Worm (Caenorhabditis elegans): Measurements from ENCODE around the gene C54F6.15.

C54F6.15 gene

DNA sequence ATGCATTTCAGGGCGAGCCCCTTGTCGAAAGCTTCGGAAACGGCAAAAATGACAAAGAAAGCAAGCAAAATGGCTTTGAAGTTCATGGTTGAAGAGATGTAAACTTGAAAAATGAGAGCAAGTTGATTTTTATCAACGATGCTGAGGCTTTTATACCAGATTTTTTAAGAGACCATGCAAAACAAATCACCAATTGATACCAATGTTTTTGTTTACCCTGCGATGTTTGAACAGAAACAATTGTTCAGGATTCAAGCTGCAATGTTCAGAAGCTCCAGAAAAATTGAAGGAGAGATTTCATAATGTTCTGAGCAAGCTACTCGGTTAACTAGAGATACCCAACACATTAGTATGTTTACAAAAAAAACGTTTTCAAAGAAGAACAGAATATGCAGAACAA, at the start of gene C54F6.15:
Gene C54F6.15 (minus strand): TSS at position 101 of the 400 bp plus-strand sequence.
- no peak for TF ChIP-seq zip-5 (tag; optimal IDR thresholded peaks at IDR 0.05)
- TF ChIP-seq hlh-6 (tag; optimal IDR thresholded peaks at IDR 0.05), result no peak
- TF ChIP-seq ceh-31 (tag; optimal IDR thresholded peaks at IDR 0.05), result no peak
- no peak for TF ChIP-seq gmeb-2 (tag; optimal IDR thresholded peaks at IDR 0.05)
- no peak for TF ChIP-seq tbx-7 (tag; optimal IDR thresholded peaks at IDR 0.05)
- no peak for TF ChIP-seq ceh-18 (tag; optimal IDR thresholded peaks at IDR 0.05)

DNA sequence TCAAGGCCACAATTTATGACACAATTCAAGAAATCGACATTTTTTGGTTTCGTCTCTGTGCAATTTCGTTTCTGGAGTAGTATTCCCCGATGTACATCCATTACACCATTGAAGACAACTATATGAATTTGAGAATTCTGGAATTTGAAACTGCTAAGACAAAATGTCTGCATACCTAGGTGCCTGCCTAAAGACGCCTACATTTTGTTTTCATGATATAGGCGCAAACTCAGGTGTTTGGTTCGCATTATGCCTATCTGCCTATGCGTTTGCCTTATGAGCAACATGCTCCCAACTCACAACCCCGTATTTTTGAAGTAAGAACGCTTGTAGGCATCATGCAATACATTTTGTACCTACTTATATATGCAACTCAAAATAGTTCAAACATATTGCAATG, 48.8 kb upstream of the C54F6.15 start, which contains the start of gene F19F10.14:
Gene F19F10.14 (minus strand): TSS at position 101 of the 400 bp plus-strand sequence.
- TF ChIP-seq ets-4 (tag; optimal IDR thresholded peaks at IDR 0.05) (no peak), ceh-19 (GFP tag; optimal IDR thresholded peaks at IDR 0.05) (no peak), ref-2 (tag; optimal IDR thresholded peaks at IDR 0.05) (no peak), hlh-6 (tag; optimal IDR thresholded peaks at IDR 0.05) (no peak), C08G9.2 (tag; optimal IDR thresholded peaks at IDR 0.05) (no peak), ama-1 (optimal IDR thresholded peaks at IDR 0.05) (no peak), C38D4.7 (GFP tag; optimal IDR thresholded peaks at IDR 0.05) (no peak), ceh-30 (tag; optimal IDR thresholded peaks at IDR 0.05) (no peak), elt-4 (tag; optimal IDR thresholded peaks at IDR 0.05) (no peak), gmeb-2 (tag; optimal IDR thresholded peaks at IDR 0.05) (no peak), pros-1 (tag; optimal IDR thresholded peaks at IDR 0.05) (no peak), dmd-4 (tag; optimal IDR thresholded peaks at IDR 0.05; ENCODE audit: borderline replicate concordance) (no peak), hlh-13 (GFP tag; optimal IDR thresholded peaks at IDR 0.05) (no peak), nhr-11 (tag; optimal IDR thresholded peaks at IDR 0.05) (no peak), unc-42 (tag; optimal IDR thresholded peaks at IDR 0.05) (no peak), ceh-9 (tag; optimal IDR thresholded peaks at IDR 0.05) (no peak), pat-9 (tag; optimal IDR thresholded peaks at IDR 0.05) (no peak), ceh-2 (tag; optimal IDR thresholded peaks at IDR 0.05) (no peak)

DNA sequence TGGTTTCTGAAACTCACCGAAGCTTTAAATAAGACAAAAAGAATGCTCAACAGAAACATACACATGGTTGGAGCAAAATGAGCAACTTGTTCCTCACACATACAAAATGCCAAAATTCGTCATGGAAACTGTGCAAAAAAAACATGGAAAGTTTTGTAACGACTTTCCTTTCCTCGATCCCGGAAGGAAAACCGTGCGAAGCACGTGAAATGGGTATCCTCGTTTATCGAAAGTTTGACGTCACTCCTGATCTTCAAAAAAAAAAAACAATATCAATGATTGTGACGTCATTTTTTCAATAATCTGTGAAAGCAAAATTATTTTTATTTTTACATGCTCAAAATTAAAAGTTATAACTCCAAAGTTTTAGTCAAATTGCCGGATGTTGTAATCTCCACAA, 48.1 kb upstream of the C54F6.15 start, which contains the start of gene clec-212:
Gene clec-212 (minus strand): TSS at position 101 of the 400 bp plus-strand sequence.
- TF ChIP-seq unc-42 (tag; optimal IDR thresholded peaks at IDR 0.05), result no peak
- no peak for TF ChIP-seq lim-6 (tag; optimal IDR thresholded peaks at IDR 0.05)
- TF ChIP-seq ceh-34 (tag; optimal IDR thresholded peaks at IDR 0.05), result no peak
- no peak for TF ChIP-seq che-1 (tag; optimal IDR thresholded peaks at IDR 0.05)
- no peak for TF ChIP-seq hlh-8 (tag; optimal IDR thresholded peaks at IDR 0.05)

DNA sequence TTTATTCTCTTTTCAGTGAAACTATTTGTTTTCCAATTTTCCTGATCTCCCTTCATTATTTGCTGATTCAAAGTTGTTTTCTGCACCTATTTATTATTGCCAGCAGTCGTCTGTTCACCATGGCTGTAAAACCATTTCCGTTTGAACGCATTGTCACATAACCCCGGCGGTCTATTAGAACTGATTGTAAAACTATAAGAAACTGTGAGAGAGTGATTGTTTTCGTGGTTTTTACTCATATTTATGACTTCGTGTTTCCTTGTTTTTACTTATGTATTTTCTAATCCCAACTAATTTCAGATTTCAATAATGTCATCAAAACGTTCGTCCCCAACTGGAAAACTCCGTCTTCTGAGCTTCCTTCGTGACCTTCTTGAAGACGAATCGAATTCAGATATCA, 40.8 kb upstream of the C54F6.15 start, which contains the start of gene F19F10.1:
Gene F19F10.1 (plus strand): TSS at position 301 of the 400 bp plus-strand sequence.
- TF ChIP-seq syd-9 (tag; optimal IDR thresholded peaks at IDR 0.05), result no peak
- no peak for TF ChIP-seq ceh-30 (tag; optimal IDR thresholded peaks at IDR 0.05)
- no peak for TF ChIP-seq ceh-2 (tag; optimal IDR thresholded peaks at IDR 0.05)
- no peak for TF ChIP-seq ceh-22 (tag; optimal IDR thresholded peaks at IDR 0.05)
- no peak for TF ChIP-seq ceh-24 (tag; optimal IDR thresholded peaks at IDR 0.05)
- TF ChIP-seq eyg-1 (tag; optimal IDR thresholded peaks at IDR 0.05), result no peak
- no peak for TF ChIP-seq sox-4 (tag; optimal IDR thresholded peaks at IDR 0.05)

DNA sequence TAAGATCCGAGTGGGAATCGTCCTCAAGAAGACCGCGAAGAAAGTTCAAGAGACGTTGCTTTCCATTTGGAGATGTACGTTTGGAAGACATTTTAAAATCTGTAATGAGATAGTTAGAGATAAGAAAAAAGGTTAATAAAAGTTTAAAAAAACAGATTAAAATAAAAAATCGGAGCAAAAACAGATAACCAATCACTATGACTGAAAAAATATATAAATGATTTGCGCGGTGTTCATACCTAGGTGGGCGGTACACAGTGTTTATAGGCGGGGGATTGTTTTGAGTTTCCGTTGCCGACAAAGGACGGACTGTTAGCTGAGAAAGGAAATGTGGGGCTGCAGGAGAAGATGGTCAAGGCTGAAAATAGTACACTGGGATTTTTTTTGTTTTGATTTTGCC, 36.5 kb upstream of the C54F6.15 start, which contains the start of gene ets-7:
Gene ets-7 (minus strand): TSS at position 101 of the 400 bp plus-strand sequence.
- TF ChIP-seq ceh-9 (tag; optimal IDR thresholded peaks at IDR 0.05), result no peak

DNA sequence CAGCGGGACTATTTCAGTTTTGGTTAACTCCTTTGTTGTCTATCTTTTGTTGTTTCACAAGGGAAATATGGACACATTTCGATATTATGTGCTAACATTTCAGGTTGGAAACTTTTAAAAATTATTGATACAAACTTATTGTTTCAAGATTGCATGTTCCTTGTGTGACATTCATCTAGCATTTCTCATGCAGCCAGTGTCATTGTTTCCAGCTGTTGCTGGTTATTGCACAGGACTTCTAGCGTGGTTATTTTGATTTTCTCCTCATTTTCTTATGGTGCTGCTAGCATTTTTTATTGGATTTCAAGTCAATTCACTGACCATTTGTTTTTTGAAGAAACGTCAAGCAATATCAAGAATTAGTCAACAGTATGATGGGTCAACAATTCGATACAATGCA, 33.7 kb upstream of the C54F6.15 start:
- TF ChIP-seq ets-4 (tag; optimal IDR thresholded peaks at IDR 0.05), result no peak
- TF ChIP-seq C38D4.7 (GFP tag; optimal IDR thresholded peaks at IDR 0.05), result no peak
- no peak for TF ChIP-seq T23F11.4 (GFP tag; optimal IDR thresholded peaks at IDR 0.05)
- TF ChIP-seq tbx-7 (tag; optimal IDR thresholded peaks at IDR 0.05), result no peak
- no peak for TF ChIP-seq odd-2 (tag; optimal IDR thresholded peaks at IDR 0.05)
- no peak for TF ChIP-seq mec-3 (tag; optimal IDR thresholded peaks at IDR 0.05; ENCODE audit: borderline replicate concordance)
- no peak for TF ChIP-seq pqm-1 (tag; optimal IDR thresholded peaks at IDR 0.05)
- no peak for TF ChIP-seq ceh-30 (tag; optimal IDR thresholded peaks at IDR 0.05)
- TF ChIP-seq pag-3 (tag; optimal IDR thresholded peaks at IDR 0.05; ENCODE audit: borderline replicate concordance), result no peak
- TF ChIP-seq ceh-22 (tag; optimal IDR thresholded peaks at IDR 0.05), result no peak
- no peak for TF ChIP-seq npax-4 (tag; optimal IDR thresholded peaks at IDR 0.05)
